Fruit fly (Drosophila melanogaster) whole organism, embryonic: ENCODE data around the gene CG15414.

Experiments
- Adf1 ChIP-seq: fragments of 200-800 bp; sonication (Bioruptor generic); IDR thresholded peaks from 2 replicates; pipeline ENCODE4 v1.3.6; 2022; ENCODE audit warnings: missing biosample characterization, missing genetic modification characterization
- CG11560 ChIP-seq: fragments of 200-800 bp; sonication (Bioruptor generic); IDR thresholded peaks from 3 replicates; pipeline ENCODE4 v1.3.6; 2022; ENCODE audit warnings: missing biosample characterization, missing genetic modification characterization
- CG13123 ChIP-seq: fragments of 200-800 bp; sonication (Bioruptor generic); optimal IDR thresholded peaks from 2 replicates; lab custom pipeline; 2016; ENCODE audit warnings: missing biosample characterization, missing genetic modification characterization
- CG15073 ChIP-seq: fragments of 200-800 bp; sonication (Bioruptor generic); optimal IDR thresholded peaks from 2 replicates; lab custom pipeline; 2016; ENCODE audit warnings: missing biosample characterization, missing genetic modification characterization
- CG3163 ChIP-seq: fragments of 200-800 bp; sonication (Bioruptor generic); optimal IDR thresholded peaks from 3 replicates; lab custom pipeline; 2016; ENCODE audit warnings: missing biosample characterization, missing genetic modification characterization
- CG33557 ChIP-seq: fragments of 200-800 bp; sonication (Bioruptor generic); optimal IDR thresholded peaks from 2 replicates; lab custom pipeline; 2019; ENCODE audit warnings: missing biosample characterization, mild to moderate bottlenecking, missing genetic modification characterization, moderate library complexity
- CG4854 ChIP-seq: fragments of 200-800 bp; sonication (Bioruptor generic); optimal IDR thresholded peaks from 2 replicates; lab custom pipeline; 2016; ENCODE audit warnings: missing biosample characterization, missing genetic modification characterization, inconsistent platforms
- CG6791 ChIP-seq: fragments of 200-800 bp; sonication (Bioruptor generic); IDR thresholded peaks from 3 replicates; pipeline ENCODE4 v1.3.6; 2022; ENCODE audit warnings: missing biosample characterization, missing genetic modification characterization; ENCODE audit not compliant: partially characterized antibody
- CG7372 ChIP-seq: fragments of 200-800 bp; sonication (Bioruptor generic); IDR thresholded peaks from 2 replicates; pipeline ENCODE4 v1.3.6; 2022; ENCODE audit warnings: missing biosample characterization, missing genetic modification characterization
- CG7987 ChIP-seq: fragments of 200-800 bp; sonication (Bioruptor generic); optimal IDR thresholded peaks from 2 replicates; lab custom pipeline; 2018; ENCODE audit warnings: missing biosample characterization, mild to moderate bottlenecking, missing genetic modification characterization, moderate library complexity
- CG8281 ChIP-seq: fragments of 200-800 bp; sonication (Bioruptor generic); optimal IDR thresholded peaks from 2 replicates; lab custom pipeline; 2018; ENCODE audit warnings: missing biosample characterization, mild to moderate bottlenecking, missing genetic modification characterization, moderate library complexity
- CG8944 ChIP-seq: fragments of 200-800 bp; sonication (Bioruptor generic); optimal IDR thresholded peaks from 3 replicates; lab custom pipeline; 2016; ENCODE audit warnings: missing biosample characterization, missing genetic modification characterization
- CG9215 ChIP-seq: fragments of 200-800 bp; sonication (Bioruptor generic); IDR thresholded peaks from 2 replicates; pipeline ENCODE4 v1.3.6; 2022; ENCODE audit warnings: missing biosample characterization, missing genetic modification characterization
- CG9797 ChIP-seq: fragments of 200-800 bp; sonication (Bioruptor generic); optimal IDR thresholded peaks from 3 replicates; lab custom pipeline; 2018; ENCODE audit warnings: missing biosample characterization, mild to moderate bottlenecking, missing genetic modification characterization
- CkIIα-i1 ChIP-seq: fragments of 200-800 bp; sonication (Bioruptor generic); IDR thresholded peaks from 2 replicates; pipeline ENCODE4 v1.3.6; 2022; ENCODE audit warnings: missing biosample characterization, missing genetic modification characterization
- Eip74EF ChIP-seq, 2 experiments: fragments of 200-800 bp in 1 of 2; fragments of >200 bp in 1 of 2; sonication (Bioruptor generic) in 1 of 2; optimal IDR thresholded peaks; 2 replicates each; lab custom pipeline; 2017 to 2019; ENCODE audit warnings: missing biosample characterization in 2 of 2, missing genetic modification characterization in 2 of 2, mild to moderate bottlenecking in 1 of 2, moderate library complexity in 1 of 2
- Elba2 ChIP-seq: fragments of 200-800 bp; sonication (Bioruptor generic); optimal IDR thresholded peaks from 3 replicates; lab custom pipeline; 2016; ENCODE audit warnings: missing biosample characterization, missing genetic modification characterization
- Gug ChIP-seq: fragments of 200-800 bp; sonication (Bioruptor generic); IDR thresholded peaks from 4 replicates; pipeline ENCODE4 v1.3.6; 2022; ENCODE audit warnings: missing biosample characterization, missing genetic modification characterization
- HLH54F ChIP-seq: fragments of 200-800 bp; sonication (Bioruptor generic); optimal IDR thresholded peaks from 3 replicates; lab custom pipeline; 2016; ENCODE audit warnings: missing biosample characterization, missing genetic modification characterization
- HmgZ ChIP-seq: fragments of 200-800 bp; sonication (Bioruptor generic); optimal IDR thresholded peaks from 2 replicates; lab custom pipeline; 2018; ENCODE audit warnings: missing biosample characterization, mild to moderate bottlenecking, missing genetic modification characterization
- Jarid2 ChIP-seq: fragments of 200-800 bp; sonication (Bioruptor generic); optimal IDR thresholded peaks from 3 replicates; lab custom pipeline; 2017; ENCODE audit warnings: mild to moderate bottlenecking, missing biosample characterization, missing genetic modification reagents, missing genetic modification characterization
- Mes4 ChIP-seq: fragments of 200-800 bp; sonication (Bioruptor generic); optimal IDR thresholded peaks from 2 replicates; lab custom pipeline; 2016; ENCODE audit warnings: missing biosample characterization, missing genetic modification characterization
- NC2β ChIP-seq: fragments of 200-800 bp; sonication (Bioruptor generic); optimal IDR thresholded peaks from 2 replicates; lab custom pipeline; 2016; ENCODE audit warnings: missing biosample characterization, missing genetic modification characterization
- NFAT ChIP-seq: fragments of 200-800 bp; sonication (Bioruptor generic); IDR thresholded peaks from 2 replicates; pipeline ENCODE4 v1.3.6; 2022; ENCODE audit warnings: missing biosample characterization, missing genetic modification characterization
- Pdp1 ChIP-seq, 2 experiments: fragments of 200-800 bp; sonication (Bioruptor generic); optimal IDR thresholded peaks; 3 replicates each; lab custom pipeline; 2016; ENCODE audit warnings: missing biosample characterization in 2 of 2, missing genetic modification characterization in 2 of 2, mild to moderate bottlenecking in 1 of 2, moderate library complexity in 1 of 2
- Rfx ChIP-seq: fragments of 200-800 bp; sonication (Bioruptor generic); IDR thresholded peaks from 2 replicates; pipeline ENCODE4 v1.3.6; 2022; ENCODE audit warnings: missing biosample characterization, missing genetic modification characterization
- Rx ChIP-seq: fragments of 200-800 bp; sonication (Bioruptor generic); IDR thresholded peaks from 2 replicates; pipeline ENCODE4 v1.3.6; 2022; ENCODE audit warnings: missing biosample characterization, missing genetic modification characterization
- Side ChIP-seq: fragments of 200-800 bp; sonication (Bioruptor generic); optimal IDR thresholded peaks from 2 replicates; lab custom pipeline; 2016; ENCODE audit warnings: missing biosample characterization, missing genetic modification characterization
- Sry-β ChIP-seq: fragments of 200-800 bp; sonication (Bioruptor generic); optimal IDR thresholded peaks from 2 replicates; lab custom pipeline; 2018; ENCODE audit warnings: missing biosample characterization, mild to moderate bottlenecking, missing genetic modification characterization, moderate library complexity
- Tbp ChIP-seq: fragments of >200 bp; optimal IDR thresholded peaks from 2 replicates; lab custom pipeline; 2018; ENCODE audit warnings: missing biosample characterization, missing genetic modification characterization
- ac ChIP-seq: fragments of 200-800 bp; sonication (Bioruptor generic); optimal IDR thresholded peaks from 3 replicates; lab custom pipeline; 2017; ENCODE audit warnings: missing biosample characterization, mild to moderate bottlenecking, missing genetic modification characterization
- ara ChIP-seq: fragments of 200-800 bp; sonication (Bioruptor generic); IDR thresholded peaks from 2 replicates; pipeline ENCODE4 v1.3.6; 2022; ENCODE audit warnings: missing biosample characterization, missing genetic modification characterization
- br ChIP-seq: fragments of >200 bp; optimal IDR thresholded peaks from 2 replicates; lab custom pipeline; 2017
- chm ChIP-seq: fragments of 200-800 bp; sonication (Bioruptor generic); IDR thresholded peaks from 2 replicates; pipeline ENCODE4 v1.3.6; 2022; ENCODE audit warnings: missing biosample characterization, missing genetic modification characterization
- danr ChIP-seq: fragments of 200-800 bp; sonication (Bioruptor generic); IDR thresholded peaks from 2 replicates; pipeline ENCODE4 v1.3.6; 2022; ENCODE audit warnings: missing biosample characterization, missing genetic modification characterization
- ems ChIP-seq: fragments of 200-800 bp; sonication (Bioruptor generic); optimal IDR thresholded peaks from 3 replicates; lab custom pipeline; 2016; ENCODE audit warnings: missing biosample characterization, missing genetic modification characterization
- fd102C ChIP-seq: fragments of 200-800 bp; sonication (Bioruptor generic); optimal IDR thresholded peaks from 2 replicates; lab custom pipeline; 2018; ENCODE audit warnings: missing biosample characterization, mild to moderate bottlenecking, missing genetic modification characterization, moderate library complexity
- hb ChIP-seq: fragments of 200-800 bp; sonication (Bioruptor generic); IDR thresholded peaks from 3 replicates; pipeline ENCODE4 v1.3.6; 2022; ENCODE audit warnings: missing biosample characterization, missing genetic modification characterization; ENCODE audit not compliant: partially characterized antibody
- her ChIP-seq: fragments of 200-800 bp; sonication (Bioruptor generic); optimal IDR thresholded peaks from 2 replicates; lab custom pipeline; 2016; ENCODE audit warnings: missing biosample characterization, missing genetic modification characterization
- lov ChIP-seq, 2 experiments: fragments of 200-800 bp in 1 of 2; fragments of >200 bp in 1 of 2; sonication (Bioruptor generic) in 1 of 2; IDR thresholded peaks in 1 of 2; optimal IDR thresholded peaks in 1 of 2; 2 replicates in 1 of 2; 3 replicates in 1 of 2; pipeline versions ENCODE4 v1.3.6 to Lab custom; 2017 to 2022; ENCODE audit warnings: missing biosample characterization in 1 of 2, missing genetic modification characterization in 1 of 2
- maf-S ChIP-seq: fragments of 200-800 bp; sonication (Bioruptor generic); optimal IDR thresholded peaks from 2 replicates; lab custom pipeline; 2016; ENCODE audit warnings: missing biosample characterization, missing genetic modification characterization
- pan ChIP-seq, 4 experiments: fragments of >200 bp in 3 of 4; fragments of 200-800 bp in 1 of 4; sonication (Bioruptor generic) in 1 of 4; optimal IDR thresholded peaks in 3 of 4; IDR thresholded peaks in 1 of 4; 2 replicates each; pipeline versions ENCODE4 v1.3.6 to Lab custom; 2017 to 2022; ENCODE audit warnings: missing biosample characterization in 2 of 4, missing genetic modification characterization in 2 of 4, mixed read lengths in 1 of 4
- pb ChIP-seq: fragments of 200-800 bp; sonication (Bioruptor generic); optimal IDR thresholded peaks from 3 replicates; lab custom pipeline; 2016; ENCODE audit warnings: missing biosample characterization, missing genetic modification characterization
- ranshi ChIP-seq: fragments of 200-800 bp; sonication (Bioruptor generic); IDR thresholded peaks from 2 replicates; pipeline ENCODE4 v1.3.6; 2022; ENCODE audit warnings: missing biosample characterization, missing genetic modification characterization
- repo ChIP-seq: fragments of 200-800 bp; sonication (Bioruptor generic); optimal IDR thresholded peaks from 2 replicates; lab custom pipeline; 2016; ENCODE audit warnings: missing biosample characterization, missing genetic modification characterization
- sc ChIP-seq, 3 experiments: fragments of >200 bp in 2 of 3; fragments of 200-800 bp in 1 of 3; sonication (Bioruptor generic) in 1 of 3; optimal IDR thresholded peaks; 2 replicates in 2 of 3; 3 replicates in 1 of 3; lab custom pipeline; 2017; ENCODE audit warnings: mild to moderate bottlenecking in 1 of 3, missing biosample characterization in 1 of 3, missing genetic modification characterization in 1 of 3, missing genetic modification reagents in 1 of 3
- scrt ChIP-seq: fragments of 200-800 bp; sonication (Bioruptor generic); optimal IDR thresholded peaks from 2 replicates; lab custom pipeline; 2018; ENCODE audit warnings: missing biosample characterization, mild to moderate bottlenecking, missing genetic modification characterization, moderate library complexity
- sens-2 ChIP-seq: fragments of 200-800 bp; sonication (Bioruptor generic); IDR thresholded peaks from 2 replicates; pipeline ENCODE4 v1.3.6; 2022; ENCODE audit warnings: missing biosample characterization, missing genetic modification characterization
- so ChIP-seq: fragments of 200-800 bp; sonication (Bioruptor generic); IDR thresholded peaks from 3 replicates; pipeline ENCODE4 v1.3.6; 2022; ENCODE audit warnings: missing biosample characterization, missing genetic modification characterization
- unc-4 ChIP-seq: fragments of 200-800 bp; sonication (Bioruptor generic); IDR thresholded peaks from 2 replicates; pipeline ENCODE4 v1.3.6; 2022; ENCODE audit warnings: missing biosample characterization, missing genetic modification characterization; ENCODE audit not compliant: partially characterized antibody

The CG15414 gene

dm6 chr2L:3444789-3445188 lies 46.1 kb downstream of the CG15414 start (continued):
- TF ChIP-seq Jarid2 (GFP tag; lab: Kevin White, UChicago) (no peak), Mes4 (GFP tag; lab: Kevin White, UChicago) (no peak), Tbp (no peak), CG11560 (tag; lab: Robert Waterston, UW) (peak; percentile 35; the same call in 1 of the 3 replicates), br (lab: Kevin White, UChicago) (no peak), CG13123 (GFP tag; lab: Kevin White, UChicago) (no peak), CG9215 (GFP tag; lab: Robert Waterston, UW) (peak; percentile 11; the same call in 1 of the 2 replicates), CG7372 (GFP tag; lab: Robert Waterston, UW) (no peak), sens-2 (no peak), scrt (no peak), HmgZ (tag; lab: Kevin White, UChicago) (no peak), CG6791 (GFP tag; lab: Robert Waterston, UW) (no peak), ranshi (GFP tag; lab: Robert Waterston, UW) (no peak; the same call in 1 of the 2 replicates), so (no peak), NC2β (GFP tag; lab: Kevin White, UChicago) (peak; percentile 8), ems (GFP tag; lab: Kevin White, UChicago) (no peak), hb (GFP tag; lab: Robert Waterston, UW) (no peak), CG7987 (GFP tag; lab: Kevin White, UChicago) (no peak), repo (GFP tag; lab: Kevin White, UChicago) (peak; percentile 7), ac (GFP tag; lab: Kevin White, UChicago) (no peak), CG9797 (GFP tag; lab: Kevin White, UChicago) (no peak), HLH54F (peak; percentile 9), sc (optimal IDR thresholded peaks at IDR 0.05; lab: Kevin White, UChicago) (no peak), sc (GFP tag; optimal IDR thresholded peaks at IDR 0.05; lab: Kevin White, UChicago) (no peak), pb (GFP tag; lab: Kevin White, UChicago) (peak; percentile 34), ara (no peak), lov (optimal IDR thresholded peaks at IDR 0.05; lab: Kevin White, UChicago) (no peak), lov (GFP tag; IDR thresholded peaks at IDR 0.05; lab: Robert Waterston, UW) (peak; percentile 69; the same call in 1 of the 3 replicates), unc-4 (GFP tag; lab: Robert Waterston, UW) (no peak), Side (GFP tag; lab: Kevin White, UChicago) (peak; percentile 2), CkIIα-i1 (GFP tag; lab: Robert Waterston, UW) (no peak), CG33557 (GFP tag; lab: Kevin White, UChicago) (no peak), danr (GFP tag; lab: Robert Waterston, UW) (0 out of 2 replicates have a peak, but pooled peaks have one; percentile 26), Rfx (peak; percentile 60), fd102C (GFP tag; lab: Kevin White, UChicago) (no peak), Pdp1 (GFP tag; optimal IDR thresholded peaks at IDR 0.05; lab: Kevin White, UChicago) (peak; percentile 25 to 30), CG4854 (GFP tag; lab: Kevin White, UChicago) (no peak), chm (0 out of 2 replicates have a peak, but pooled peaks have one; percentile 44), Eip74EF (GFP tag; optimal IDR thresholded peaks at IDR 0.05; lab: Kevin White, UChicago) (no peak), CG8281 (no peak), CG3163 (peak; percentile 2), Rx (GFP tag; lab: Robert Waterston, UW) (no peak), Sry-β (no peak), NFAT (GFP tag; lab: Robert Waterston, UW) (no peak), maf-S (no peak), her (GFP tag; lab: Kevin White, UChicago) (peak; percentile 5), CG8944 (GFP tag; lab: Kevin White, UChicago) (peak; percentile 44), Gug (GFP tag; lab: Robert Waterston, UW) (no peak), pan (optimal IDR thresholded peaks at IDR 0.05; lab: Kevin White, UChicago) (no peak), pan (GFP tag; optimal IDR thresholded peaks at IDR 0.05 in 1 of 2, IDR thresholded peaks at IDR 0.05 in 1 of 2) (peak in 1 of 2 experiments; percentile 67), Elba2 (GFP tag; lab: Kevin White, UChicago) (no peak), CG15073 (no peak), Adf1 (no peak)
